Worm (Caenorhabditis elegans) whole organism, L4/young adult: ENCODE results near the gene srt-33.

Experiments
- W03F9.2 ChIP-seq: fragments of 150-350 bp; optimal IDR thresholded peaks from 2 replicates; lab custom pipeline; 2014; ENCODE audit warnings: missing biosample characterization, missing genetic modification characterization
- dao-5 ChIP-seq: sonication (generic microtip); optimal IDR thresholded peaks from 2 replicates; lab custom pipeline; 2016; ENCODE audit warnings: missing genotype, missing genetic modification characterization, moderate library complexity, missing compliant biosample characterization
- him-1 ChIP-seq: sonication (generic microtip); optimal IDR thresholded peaks from 2 replicates; lab custom pipeline; 2016; ENCODE audit warnings: missing genotype, missing genetic modification reagents, missing genetic modification characterization, missing compliant biosample characterization

Gene srt-33

DNA sequence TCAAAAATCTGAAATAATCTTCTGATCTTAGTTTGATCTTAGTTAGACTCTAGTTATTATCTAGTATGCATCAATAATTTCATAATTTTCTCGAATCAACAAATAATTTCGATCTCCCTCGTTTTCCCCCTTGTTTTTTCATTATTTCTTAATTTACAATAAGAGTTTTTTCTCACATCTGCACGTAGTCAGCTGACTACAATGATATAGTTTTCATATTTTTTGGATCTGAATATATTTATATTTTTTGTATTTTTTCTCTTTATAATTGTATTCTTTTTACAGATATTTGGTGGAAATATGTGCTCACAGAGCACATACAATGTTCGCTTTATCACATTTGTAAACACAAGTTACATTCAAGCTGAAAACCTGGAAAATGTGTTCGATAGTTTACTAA, 35.8 kb downstream of the srt-33 start, which contains the start of gene sre-7:
sre-7 (plus strand) TSS at position 301 of the 400 bp plus-strand sequence.
- no peak for TF ChIP-seq dao-5 (tag; lab: Kevin White, UChicago)
- no peak for TF ChIP-seq him-1 (tag; lab: Kevin White, UChicago)
- TF ChIP-seq W03F9.2 (tag; lab: Kevin White, UChicago): no peak

- no peak for TF ChIP-seq dao-5 (tag; lab: Kevin White, UChicago)
These were observed 38.9 kb downstream of the srt-33 start, which contains the start of gene K02E11.10 for ce11 chrV:14240694-14241201. Gene K02E11.10, minus strand, starts transcription at chrV:14241151.

ce11 chrV:14235942-14236341, 43.7 kb downstream of the srt-33 start, which contains the start of gene ent-3:
Gene ent-3, minus strand, starts transcription at chrV:14236042.
- TF ChIP-seq W03F9.2 (tag; lab: Kevin White, UChicago) (no peak), him-1 (tag; lab: Kevin White, UChicago) (no peak), dao-5 (tag; lab: Kevin White, UChicago) (no peak)

DNA sequence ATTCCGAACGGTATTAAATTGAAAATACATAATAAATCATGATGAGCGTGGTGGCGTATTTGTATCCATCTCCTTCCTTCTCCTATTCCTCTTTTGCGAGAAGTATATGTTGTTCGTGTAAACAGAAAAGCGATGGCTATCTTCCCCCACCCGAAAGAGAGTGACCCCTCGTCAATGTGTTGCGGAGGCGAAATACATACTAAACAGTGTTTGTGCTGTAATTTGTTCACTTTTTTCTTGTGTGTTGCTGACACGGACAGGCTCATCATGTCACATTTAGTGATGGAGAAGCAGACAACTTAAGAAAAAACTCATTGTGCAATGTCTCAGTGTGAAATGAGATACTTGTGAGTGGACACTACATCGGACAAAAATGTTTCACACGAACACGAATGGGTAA, 48.0 kb downstream of the srt-33 start:
- TF ChIP-seq him-1 (tag; lab: Kevin White, UChicago): no peak
- TF ChIP-seq dao-5 (tag; lab: Kevin White, UChicago): no peak
- TF ChIP-seq W03F9.2 (tag; lab: Kevin White, UChicago): no peak

- no peak for TF ChIP-seq W03F9.2 (tag; lab: Kevin White, UChicago)
- TF ChIP-seq him-1 (tag; lab: Kevin White, UChicago): no peak
These were observed 48.7 kb downstream of the srt-33 start for ce11 chrV:14230788-14231583.
